Fruit fly (Drosophila melanogaster) ovary, adult (tissue): ENCODE data around the gene Sgs7.

Experiments
- CG17801 ChIP-seq: fragments of 200-800 bp; optimal IDR thresholded peaks from 2 replicates; lab custom pipeline; 2019; ENCODE audit warnings: missing biosample characterization, mild to moderate bottlenecking, missing genetic modification characterization, moderate library complexity; ENCODE audit not compliant: partially characterized antibody

Sgs7 gene

dm6 chr3L:11547302-11547994 is 37.8 kb downstream of the Sgs7 start:
- TF ChIP-seq CG17801: peak; percentile 84

- TF ChIP-seq CG17801: no peak
Observed at dm6 chr3L:11548009-11548408, 38.3 kb downstream of the Sgs7 start.

dm6 chr3L:11549432-11549831 is 39.8 kb downstream of the Sgs7 start:
- no peak for TF ChIP-seq CG17801

- TF ChIP-seq CG17801: no peak
Observed at dm6 chr3L:11550359-11551056, 40.8 kb downstream of the Sgs7 start.

dm6 chr3L:11551949-11552348 is 42.3 kb downstream of the Sgs7 start:
- no peak for TF ChIP-seq CG17801

- peak; percentile 72 for TF ChIP-seq CG17801
Observed at dm6 chr3L:11552996-11553671, 43.5 kb downstream of the Sgs7 start.

- no peak for TF ChIP-seq CG17801
Observed at dm6 chr3L:11553672-11554068, 44.0 kb downstream of the Sgs7 start.

- TF ChIP-seq CG17801: peak; percentile 68
Observed at dm6 chr3L:11554338-11554737, 44.7 kb downstream of the Sgs7 start.

dm6 chr3L:11554796-11555195 is 45.1 kb downstream of the Sgs7 start:
- TF ChIP-seq CG17801: no peak

dm6 chr3L:11555662-11556460 is 46.2 kb downstream of the Sgs7 start:
- TF ChIP-seq CG17801: no peak

- TF ChIP-seq CG17801: no peak
Observed at dm6 chr3L:11556637-11557036, 47.0 kb downstream of the Sgs7 start.

- TF ChIP-seq CG17801: no peak
Observed at dm6 chr3L:11557209-11557608, 47.5 kb downstream of the Sgs7 start.
